Fruit fly (Drosophila melanogaster) whole organism, embryonic: Measurements from ENCODE around the gene CG10140.

Experiments
- CG10147 ChIP-seq: fragments of 200-800 bp; sonication (Bioruptor generic); optimal IDR thresholded peaks from 2 replicates; lab custom pipeline; 2019; ENCODE audit warnings: missing biosample characterization, mild to moderate bottlenecking, missing genetic modification characterization, moderate library complexity
- CG10267 ChIP-seq: fragments of 200-800 bp; sonication (Bioruptor generic); optimal IDR thresholded peaks from 2 replicates; lab custom pipeline; 2018; ENCODE audit warnings: missing biosample characterization, mild to moderate bottlenecking, missing genetic modification characterization, moderate library complexity
- CG10979 ChIP-seq: fragments of 200-800 bp; sonication (Bioruptor generic); optimal IDR thresholded peaks from 2 replicates; lab custom pipeline; 2018; ENCODE audit warnings: missing biosample characterization, mild to moderate bottlenecking, missing genetic modification characterization, moderate library complexity
- CG12071 ChIP-seq: fragments of 200-800 bp; sonication (Bioruptor generic); optimal IDR thresholded peaks from 3 replicates; lab custom pipeline; 2018; ENCODE audit warnings: missing biosample characterization, mild to moderate bottlenecking, missing genetic modification characterization
- CG12391 ChIP-seq: fragments of 200-800 bp; sonication (Bioruptor generic); optimal IDR thresholded peaks from 3 replicates; lab custom pipeline; 2018; ENCODE audit warnings: missing biosample characterization, mild to moderate bottlenecking, missing genetic modification characterization, moderate library complexity
- CG12769 ChIP-seq: fragments of 200-800 bp; sonication (Bioruptor generic); optimal IDR thresholded peaks from 2 replicates; lab custom pipeline; 2019; ENCODE audit warnings: missing biosample characterization, mild to moderate bottlenecking, missing genetic modification characterization, moderate library complexity
- CG13296 ChIP-seq: fragments of 200-800 bp; sonication (Bioruptor generic); optimal IDR thresholded peaks from 3 replicates; lab custom pipeline; 2018; ENCODE audit warnings: missing biosample characterization, mild to moderate bottlenecking, missing genetic modification characterization
- CG14710 ChIP-seq: fragments of 200-800 bp; sonication (Bioruptor generic); optimal IDR thresholded peaks from 3 replicates; lab custom pipeline; 2019; ENCODE audit warnings: missing biosample characterization, mild to moderate bottlenecking, missing genetic modification characterization, moderate library complexity
- CG14860 ChIP-seq: fragments of 200-800 bp; sonication (Bioruptor generic); IDR thresholded peaks from 3 replicates; pipeline ENCODE4 v1.3.6; 2022; ENCODE audit warnings: missing biosample characterization, missing genetic modification characterization; ENCODE audit not compliant: partially characterized antibody
- CG15479 ChIP-seq: fragments of 200-800 bp; sonication (Bioruptor generic); optimal IDR thresholded peaks from 3 replicates; lab custom pipeline; 2019; ENCODE audit warnings: missing biosample characterization, mild to moderate bottlenecking, missing genetic modification characterization, moderate library complexity
- CG1603 ChIP-seq: fragments of 200-800 bp; sonication (Bioruptor generic); optimal IDR thresholded peaks from 2 replicates; lab custom pipeline; 2019; ENCODE audit warnings: missing biosample characterization, mild to moderate bottlenecking, missing genetic modification characterization, moderate library complexity
- CG16813 ChIP-seq: fragments of 200-800 bp; sonication (Bioruptor generic); IDR thresholded peaks from 3 replicates; pipeline ENCODE4 v1.3.6; 2022; ENCODE audit warnings: missing biosample characterization, missing genetic modification characterization; ENCODE audit not compliant: partially characterized antibody
- CG17359 ChIP-seq: fragments of 200-800 bp; sonication (Bioruptor generic); optimal IDR thresholded peaks from 3 replicates; lab custom pipeline; 2018; ENCODE audit warnings: missing biosample characterization, mild to moderate bottlenecking, missing genetic modification characterization, moderate library complexity
- CG18619 ChIP-seq: fragments of 200-800 bp; sonication (Bioruptor generic); optimal IDR thresholded peaks from 3 replicates; lab custom pipeline; 2017; ENCODE audit warnings: missing biosample characterization, mild to moderate bottlenecking, missing genetic modification characterization
- CG33213 ChIP-seq: fragments of 200-800 bp; sonication (Bioruptor generic); optimal IDR thresholded peaks from 3 replicates; lab custom pipeline; 2016; ENCODE audit warnings: missing biosample characterization, missing genetic modification characterization
- CG43689 ChIP-seq: fragments of 200-800 bp; sonication (Bioruptor generic); IDR thresholded peaks from 2 replicates; pipeline ENCODE4 v1.3.6; 2022; ENCODE audit warnings: missing biosample characterization, missing genetic modification characterization
- CG6791 ChIP-seq: fragments of 200-800 bp; sonication (Bioruptor generic); IDR thresholded peaks from 3 replicates; pipeline ENCODE4 v1.3.6; 2022; ENCODE audit warnings: missing biosample characterization, missing genetic modification characterization; ENCODE audit not compliant: partially characterized antibody
- CG8478 ChIP-seq: fragments of >200 bp; optimal IDR thresholded peaks from 2 replicates; lab custom pipeline; 2018
- CG9437 ChIP-seq: fragments of 200-800 bp; sonication (Bioruptor generic); optimal IDR thresholded peaks from 2 replicates; lab custom pipeline; 2018; ENCODE audit warnings: missing biosample characterization, mild to moderate bottlenecking, missing genetic modification characterization
- CG9727 ChIP-seq: fragments of 200-800 bp; sonication (Bioruptor generic); optimal IDR thresholded peaks from 3 replicates; lab custom pipeline; 2017; ENCODE audit warnings: missing biosample characterization, mild to moderate bottlenecking, missing genetic modification characterization
- CTCF ChIP-seq: fragments of 200-800 bp; sonication (Bioruptor generic); optimal IDR thresholded peaks from 2 replicates; lab custom pipeline; 2017; ENCODE audit warnings: missing biosample characterization, mild to moderate bottlenecking, missing genetic modification characterization, moderate library complexity
- CoRest ChIP-seq: fragments of 200-800 bp; sonication (Bioruptor generic); optimal IDR thresholded peaks from 3 replicates; lab custom pipeline; 2018; ENCODE audit warnings: missing biosample characterization, mild to moderate bottlenecking, missing genetic modification characterization, moderate library complexity
- Doc2 ChIP-seq: fragments of 200-800 bp; sonication (Bioruptor generic); IDR thresholded peaks from 2 replicates; pipeline ENCODE4 v1.3.6; 2022; ENCODE audit warnings: missing biosample characterization, missing genetic modification characterization
- Dref ChIP-seq: fragments of 200-800 bp; sonication (Bioruptor generic); IDR thresholded peaks from 2 replicates; pipeline ENCODE4 v1.3.6; 2022; ENCODE audit warnings: missing biosample characterization, missing genetic modification characterization
- Hmr ChIP-seq: fragments of 200-800 bp; sonication (Bioruptor generic); optimal IDR thresholded peaks from 3 replicates; lab custom pipeline; 2017; ENCODE audit warnings: mild to moderate bottlenecking, missing biosample characterization, missing genetic modification reagents, missing genetic modification characterization
- MBD-R2 ChIP-seq: fragments of 200-800 bp; sonication (Bioruptor generic); IDR thresholded peaks from 2 replicates; pipeline ENCODE4 v1.3.6; 2022; ENCODE audit warnings: missing biosample characterization, missing genetic modification characterization
- Med ChIP-seq: fragments of 200-800 bp; sonication (Bioruptor generic); peaks from one replicate; lab custom pipeline; 2016; ENCODE audit warnings: missing biosample characterization, missing genetic modification characterization, mild to moderate bottlenecking, inconsistent platforms, moderate library complexity
- Meics ChIP-seq: fragments of 200-800 bp; sonication (Bioruptor generic); optimal IDR thresholded peaks from 2 replicates; lab custom pipeline; 2017; ENCODE audit warnings: missing biosample characterization, mild to moderate bottlenecking, missing genetic modification characterization
- Myb ChIP-seq: fragments of 200-800 bp; sonication (Bioruptor generic); optimal IDR thresholded peaks from 2 replicates; lab custom pipeline; 2016; ENCODE audit warnings: missing biosample characterization, missing genetic modification characterization
- NC2β ChIP-seq: fragments of 200-800 bp; sonication (Bioruptor generic); optimal IDR thresholded peaks from 2 replicates; lab custom pipeline; 2016; ENCODE audit warnings: missing biosample characterization, missing genetic modification characterization
- Sry-δ ChIP-seq: fragments of 200-800 bp; sonication (Bioruptor generic); optimal IDR thresholded peaks from 2 replicates; lab custom pipeline; 2016; ENCODE audit warnings: missing biosample characterization, missing genetic modification characterization
- cato ChIP-seq: fragments of 200-800 bp; sonication (Bioruptor generic); optimal IDR thresholded peaks from 2 replicates; lab custom pipeline; 2016; ENCODE audit warnings: missing biosample characterization, missing genetic modification characterization, borderline replicate concordance
- croc ChIP-seq: fragments of 200-800 bp; sonication (Bioruptor generic); conservative IDR thresholded peaks from 3 replicates; pipeline ENCODE4 v1.3.6; 2022; ENCODE audit warnings: missing biosample characterization, missing genetic modification characterization
- fd64A ChIP-seq: fragments of 200-800 bp; sonication (Bioruptor generic); optimal IDR thresholded peaks from 3 replicates; lab custom pipeline; 2018; ENCODE audit warnings: missing biosample characterization, mild to moderate bottlenecking, missing genetic modification characterization
- gce ChIP-seq: fragments of 200-800 bp; sonication (Bioruptor generic); IDR thresholded peaks from 3 replicates; pipeline ENCODE4 v1.3.6; 2022; ENCODE audit warnings: missing biosample characterization, missing genetic modification characterization
- gfzf ChIP-seq: fragments of 200-800 bp; sonication (Bioruptor generic); optimal IDR thresholded peaks from 2 replicates; lab custom pipeline; 2016; ENCODE audit warnings: missing biosample characterization, mild to moderate bottlenecking, missing genetic modification characterization, moderate library complexity
- grau ChIP-seq: fragments of 200-800 bp; optimal IDR thresholded peaks from 3 replicates; lab custom pipeline; 2019; ENCODE audit warnings: missing biosample characterization, mild to moderate bottlenecking, missing genetic modification characterization, moderate library complexity
- inv ChIP-seq: fragments of 200-800 bp; sonication (Bioruptor generic); IDR thresholded peaks from 2 replicates; pipeline ENCODE4 v1.3.6; 2022; ENCODE audit warnings: missing biosample characterization, missing genetic modification characterization; ENCODE audit not compliant: partially characterized antibody
- jigr1 ChIP-seq: fragments of 200-800 bp; sonication (Bioruptor generic); IDR thresholded peaks from 3 replicates; pipeline ENCODE4 v1.3.6; 2022; ENCODE audit warnings: missing biosample characterization, missing genetic modification characterization
- jing ChIP-seq: fragments of 200-800 bp; sonication (Bioruptor generic); optimal IDR thresholded peaks from 2 replicates; lab custom pipeline; 2018; ENCODE audit warnings: missing biosample characterization, mild to moderate bottlenecking, missing genetic modification characterization
- lab ChIP-seq: fragments of 200-800 bp; sonication (Bioruptor generic); optimal IDR thresholded peaks from 3 replicates; lab custom pipeline; 2017; ENCODE audit warnings: missing biosample characterization, missing genetic modification characterization, mild to moderate bottlenecking, moderate library complexity, missing genetic modification reagents
- nerfin-2 ChIP-seq: fragments of 200-800 bp; sonication (Bioruptor generic); IDR thresholded peaks from 2 replicates; pipeline ENCODE4 v1.3.6; 2022; ENCODE audit warnings: missing biosample characterization, missing genetic modification characterization; ENCODE audit not compliant: partially characterized antibody
- sens ChIP-seq: fragments of 200-800 bp; sonication (Bioruptor generic); peaks from one replicate; lab custom pipeline; 2016; ENCODE audit warnings: missing biosample characterization, missing genetic modification characterization
- sqz ChIP-seq: fragments of 200-800 bp; sonication (Bioruptor generic); optimal IDR thresholded peaks from 3 replicates; lab custom pipeline; 2018; ENCODE audit warnings: missing biosample characterization, mild to moderate bottlenecking, missing genetic modification characterization
- sug ChIP-seq: fragments of 200-800 bp; optimal IDR thresholded peaks from 2 replicates; lab custom pipeline; 2019; ENCODE audit warnings: missing biosample characterization, mild to moderate bottlenecking, missing genetic modification characterization, moderate library complexity
- trem ChIP-seq: fragments of 200-800 bp; optimal IDR thresholded peaks from 3 replicates; lab custom pipeline; 2019; ENCODE audit warnings: missing biosample characterization, mild to moderate bottlenecking, missing genetic modification characterization, moderate library complexity
- unc-4 ChIP-seq: fragments of 200-800 bp; sonication (Bioruptor generic); IDR thresholded peaks from 2 replicates; pipeline ENCODE4 v1.3.6; 2022; ENCODE audit warnings: missing biosample characterization, missing genetic modification characterization; ENCODE audit not compliant: partially characterized antibody
- unpg ChIP-seq: fragments of 200-800 bp; sonication (Bioruptor generic); optimal IDR thresholded peaks from 3 replicates; lab custom pipeline; 2018; ENCODE audit warnings: missing biosample characterization, mild to moderate bottlenecking, missing genetic modification characterization, moderate library complexity
- zen2 ChIP-seq: fragments of 200-800 bp; sonication (Bioruptor generic); IDR thresholded peaks from 3 replicates; pipeline ENCODE4 v1.3.6; 2022; ENCODE audit warnings: missing biosample characterization, missing genetic modification characterization; ENCODE audit not compliant: partially characterized antibody

CG10140 gene

DNA sequence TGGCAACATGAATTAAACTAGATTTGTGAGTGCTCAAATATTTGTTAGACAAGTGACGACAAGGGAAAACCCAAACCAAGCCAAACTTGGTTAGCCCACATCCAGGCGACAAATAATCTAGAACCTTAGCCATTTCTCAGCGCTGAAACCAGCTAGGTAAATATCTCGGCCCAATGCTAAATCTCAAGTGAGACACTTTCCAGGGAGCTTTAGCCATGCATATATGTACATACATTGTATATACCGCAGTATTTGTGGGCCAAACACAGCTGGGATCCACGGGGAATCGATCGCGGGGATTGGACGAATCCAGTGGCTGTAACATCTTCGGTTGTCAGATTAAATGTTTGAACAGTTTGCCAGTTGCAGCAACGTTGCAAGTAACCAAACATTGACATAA is 42.6 kb downstream of the CG10140 start (continued):
- TF ChIP-seq CG33213 (GFP tag; lab: Kevin White, UChicago) (no peak), Meics (peak; percentile 19), MBD-R2 (no peak), Doc2 (no peak), CG10147 (GFP tag; lab: Kevin White, UChicago) (no peak), CG8478 (no peak), gce (GFP tag; lab: Robert Waterston, UW) (no peak), fd64A (GFP tag; lab: Kevin White, UChicago) (peak; percentile 13), Med (GFP tag; lab: Kevin White, UChicago) (peak; percentile 31), CTCF (GFP tag; lab: Kevin White, UChicago) (no peak), grau (tag; lab: Kevin White, UChicago) (no peak)

DNA sequence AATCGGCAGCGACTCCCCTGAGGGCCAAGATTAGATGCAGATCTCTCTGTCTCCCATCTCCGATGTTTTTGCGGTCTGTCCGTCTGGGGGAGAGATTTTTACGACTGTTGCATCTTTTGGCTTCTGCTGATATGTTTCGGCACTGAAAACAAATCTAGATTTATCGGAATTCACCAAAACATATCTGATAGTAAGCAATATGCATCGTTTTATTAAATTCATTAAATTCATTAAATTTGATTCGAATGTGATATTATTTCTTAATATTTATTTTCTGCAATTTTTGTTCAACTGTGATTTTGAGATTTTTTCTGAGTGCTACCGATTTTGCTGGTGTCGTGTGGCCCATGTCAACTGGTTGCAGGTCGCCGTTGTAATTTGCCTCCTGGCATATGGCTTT is 46.7 kb downstream of the CG10140 start:
- TF ChIP-seq jigr1 = no peak
- no peak for TF ChIP-seq cato (GFP tag; lab: Kevin White, UChicago)
- no peak for TF ChIP-seq zen2 (GFP tag; lab: Robert Waterston, UW)
- TF ChIP-seq CG12391 = no peak
- TF ChIP-seq unpg = no peak
- no peak for TF ChIP-seq NC2β (GFP tag; lab: Kevin White, UChicago)
- TF ChIP-seq croc (GFP tag; lab: Robert Waterston, UW) = no peak
- no peak for TF ChIP-seq CG17359 (tag; lab: Kevin White, UChicago)
- no peak for TF ChIP-seq Dref (GFP tag; lab: Robert Waterston, UW)
- TF ChIP-seq jing (GFP tag; lab: Kevin White, UChicago) = no peak
- no peak for TF ChIP-seq sug
- TF ChIP-seq CG10979 (tag; lab: Kevin White, UChicago) = peak; percentile 12
- peak; percentile 15 for TF ChIP-seq CG9727 (GFP tag; lab: Kevin White, UChicago)
- TF ChIP-seq sens (GFP tag; lab: Kevin White, UChicago) = peak; percentile 87

- peak; percentile 90 for TF ChIP-seq gfzf (GFP tag; lab: Kevin White, UChicago)
- no peak for TF ChIP-seq lab (GFP tag; lab: Kevin White, UChicago)
- TF ChIP-seq inv (GFP tag; lab: Robert Waterston, UW) = 0 out of 2 replicates have a peak, but pooled peaks have one; percentile 3
- TF ChIP-seq CG15479 = no peak
- peak; percentile 80 for TF ChIP-seq Dref (GFP tag; lab: Robert Waterston, UW)
- TF ChIP-seq CG16813 (GFP tag; lab: Robert Waterston, UW) = 0 out of 3 replicates have a peak, but pooled peaks have one; percentile 30
- TF ChIP-seq Myb (GFP tag; lab: Kevin White, UChicago) = peak; percentile 60
- no peak for TF ChIP-seq CG12769 (tag; lab: Kevin White, UChicago)
- TF ChIP-seq CG1603 = peak; percentile 50
- no peak for TF ChIP-seq CG9437 (GFP tag; lab: Kevin White, UChicago)
- peak; percentile 14; the same call in 1 of the 2 replicates for TF ChIP-seq unc-4
- no peak for TF ChIP-seq CG13296 (GFP tag; lab: Kevin White, UChicago)
- peak; percentile 68 for TF ChIP-seq CG14710 (tag; lab: Kevin White, UChicago)
- TF ChIP-seq CG43689 (GFP tag; lab: Robert Waterston, UW) = no peak
- peak; percentile 24 for TF ChIP-seq Hmr
- no peak for TF ChIP-seq CG18619
- TF ChIP-seq Sry-δ = peak; percentile 47
- peak; percentile 62 for TF ChIP-seq CG10267
- TF ChIP-seq nerfin-2 (GFP tag; lab: Robert Waterston, UW) = peak; percentile 49; the same call in 1 of the 2 replicates
- TF ChIP-seq CoRest = no peak
- TF ChIP-seq sqz (GFP tag; lab: Kevin White, UChicago) = no peak
- peak; percentile 59 for TF ChIP-seq trem (tag; lab: Kevin White, UChicago)
- TF ChIP-seq CG12071 = no peak
- TF ChIP-seq CG6791 (GFP tag; lab: Robert Waterston, UW) = peak; percentile 61
- TF ChIP-seq CG10979 (tag; lab: Kevin White, UChicago) = no peak
- peak; percentile 23; the same call in 1 of the 3 replicates for TF ChIP-seq CG14860
These were observed 50.4 kb downstream of the CG10140 start, which contains the start of gene Poc1 for dm6 chr3L:13389834-13390233. Gene Poc1 (minus strand): TSS chr3L:13390006.
